Fruit fly (Drosophila melanogaster) whole organism, embryonic: ENCODE results near the gene CG5815.

Experiments used
- Atf-2 ChIP-seq: fragments of 200-800 bp; sonication (Bioruptor generic); optimal IDR thresholded peaks from 2 replicates; lab custom pipeline; 2016; ENCODE audit warnings: missing biosample characterization, missing genetic modification characterization
- B-H2 ChIP-seq: fragments of 200-800 bp; sonication (Bioruptor generic); optimal IDR thresholded peaks from 2 replicates; lab custom pipeline; 2018; ENCODE audit warnings: missing biosample characterization, mild to moderate bottlenecking, missing genetic modification characterization
- CG10209 ChIP-seq: fragments of 200-800 bp; sonication (Bioruptor generic); optimal IDR thresholded peaks from 3 replicates; lab custom pipeline; 2017; ENCODE audit warnings: missing biosample characterization, mild to moderate bottlenecking, missing genetic modification characterization, missing genetic modification reagents
- CG10431 ChIP-seq: fragments of 200-800 bp; sonication (Bioruptor generic); optimal IDR thresholded peaks from 3 replicates; lab custom pipeline; 2018; ENCODE audit warnings: missing biosample characterization, mild to moderate bottlenecking, missing genetic modification characterization
- CG12071 ChIP-seq: fragments of 200-800 bp; sonication (Bioruptor generic); optimal IDR thresholded peaks from 3 replicates; lab custom pipeline; 2018; ENCODE audit warnings: missing biosample characterization, mild to moderate bottlenecking, missing genetic modification characterization
- CG12236 ChIP-seq: fragments of 200-800 bp; sonication (Bioruptor generic); optimal IDR thresholded peaks from 2 replicates; lab custom pipeline; 2016; ENCODE audit warnings: missing biosample characterization, missing genetic modification characterization
- CG13296 ChIP-seq: fragments of 200-800 bp; sonication (Bioruptor generic); optimal IDR thresholded peaks from 3 replicates; lab custom pipeline; 2018; ENCODE audit warnings: missing biosample characterization, mild to moderate bottlenecking, missing genetic modification characterization
- CG13775 ChIP-seq: fragments of 200-800 bp; sonication (Bioruptor generic); optimal IDR thresholded peaks from 3 replicates; lab custom pipeline; 2017; ENCODE audit warnings: missing biosample characterization, mild to moderate bottlenecking, missing genetic modification characterization
- CG15479 ChIP-seq: fragments of 200-800 bp; sonication (Bioruptor generic); optimal IDR thresholded peaks from 3 replicates; lab custom pipeline; 2019; ENCODE audit warnings: missing biosample characterization, mild to moderate bottlenecking, missing genetic modification characterization, moderate library complexity
- CG18262 ChIP-seq: fragments of 200-800 bp; optimal IDR thresholded peaks from 3 replicates; lab custom pipeline; 2019; ENCODE audit warnings: missing biosample characterization, mild to moderate bottlenecking, missing genetic modification characterization, moderate library complexity
- CG2199 ChIP-seq: fragments of 200-800 bp; sonication (Bioruptor generic); IDR thresholded peaks from 3 replicates; pipeline ENCODE4 v1.3.6; 2022; ENCODE audit warnings: missing biosample characterization, missing genetic modification characterization
- CG2202 ChIP-seq: fragments of 200-800 bp; sonication (Bioruptor generic); optimal IDR thresholded peaks from 2 replicates; lab custom pipeline; 2018; ENCODE audit warnings: missing biosample characterization, mild to moderate bottlenecking, missing genetic modification characterization
- CG32772 ChIP-seq: fragments of 200-800 bp; sonication (Bioruptor generic); IDR thresholded peaks from 2 replicates; pipeline ENCODE4 v1.3.6; 2022; ENCODE audit warnings: missing biosample characterization, missing genetic modification characterization
- CG43689 ChIP-seq: fragments of 200-800 bp; sonication (Bioruptor generic); IDR thresholded peaks from 2 replicates; pipeline ENCODE4 v1.3.6; 2022; ENCODE audit warnings: missing biosample characterization, missing genetic modification characterization
- CG6813 ChIP-seq: fragments of 200-800 bp; sonication (Bioruptor generic); optimal IDR thresholded peaks from 2 replicates; lab custom pipeline; 2017; ENCODE audit warnings: missing biosample characterization, missing genetic modification characterization, mild to moderate bottlenecking, moderate library complexity, missing genetic modification reagents
- CG7839 ChIP-seq: fragments of 200-800 bp; sonication (Bioruptor generic); optimal IDR thresholded peaks from 3 replicates; lab custom pipeline; 2018; ENCODE audit warnings: missing biosample characterization, mild to moderate bottlenecking, missing genetic modification characterization, moderate library complexity
- CG8089 ChIP-seq: fragments of 200-800 bp; sonication (Bioruptor generic); optimal IDR thresholded peaks from 3 replicates; lab custom pipeline; 2016; ENCODE audit warnings: missing biosample characterization, missing genetic modification characterization
- CG8281 ChIP-seq: fragments of 200-800 bp; sonication (Bioruptor generic); optimal IDR thresholded peaks from 2 replicates; lab custom pipeline; 2018; ENCODE audit warnings: missing biosample characterization, mild to moderate bottlenecking, missing genetic modification characterization, moderate library complexity
- CG9932 ChIP-seq: fragments of 200-800 bp; sonication (Bioruptor generic); IDR thresholded peaks from 2 replicates; pipeline ENCODE4 v1.3.6; 2022; ENCODE audit warnings: missing biosample characterization, missing genetic modification characterization
- Dp ChIP-seq: fragments of 200-800 bp; sonication (Bioruptor generic); optimal IDR thresholded peaks from 2 replicates; lab custom pipeline; 2018; ENCODE audit warnings: missing biosample characterization, mild to moderate bottlenecking, missing genetic modification characterization, moderate library complexity
- Hand ChIP-seq: fragments of 200-800 bp; sonication (Bioruptor generic); optimal IDR thresholded peaks from 2 replicates; lab custom pipeline; 2017; ENCODE audit warnings: mild to moderate bottlenecking, missing biosample characterization, missing genetic modification reagents, missing genetic modification characterization
- Jarid2 ChIP-seq: fragments of 200-800 bp; sonication (Bioruptor generic); optimal IDR thresholded peaks from 3 replicates; lab custom pipeline; 2017; ENCODE audit warnings: mild to moderate bottlenecking, missing biosample characterization, missing genetic modification reagents, missing genetic modification characterization
- Mes4 ChIP-seq: fragments of 200-800 bp; sonication (Bioruptor generic); optimal IDR thresholded peaks from 2 replicates; lab custom pipeline; 2016; ENCODE audit warnings: missing biosample characterization, missing genetic modification characterization
- NC2α ChIP-seq: fragments of 200-800 bp; sonication (Bioruptor generic); optimal IDR thresholded peaks from 2 replicates; lab custom pipeline; 2016; ENCODE audit warnings: missing biosample characterization, missing genetic modification characterization
- Sox102F ChIP-seq: fragments of 200-800 bp; sonication (Bioruptor generic); optimal IDR thresholded peaks from 2 replicates; lab custom pipeline; 2018; ENCODE audit warnings: missing biosample characterization, mild to moderate bottlenecking, missing genetic modification characterization, moderate library complexity
- Taf1 ChIP-seq: fragments of 200-800 bp; sonication (Bioruptor generic); IDR thresholded peaks from 2 replicates; pipeline ENCODE4 v1.3.6; 2022; ENCODE audit warnings: missing biosample characterization, missing genetic modification characterization
- Trl ChIP-seq, 3 experiments: fragments of >200 bp in 2 of 3; fragments of 200-800 bp in 1 of 3; sonication (Bioruptor generic) in 1 of 3; optimal IDR thresholded peaks; 2 replicates in 1 of 3; 3 replicates in 2 of 3; lab custom pipeline; 2016 to 2017; ENCODE audit warnings: missing biosample characterization in 1 of 3, missing genetic modification characterization in 1 of 3
- Vsx1 ChIP-seq: fragments of 200-800 bp; sonication (Bioruptor generic); optimal IDR thresholded peaks from 2 replicates; lab custom pipeline; 2017; ENCODE audit warnings: missing biosample characterization, mild to moderate bottlenecking, missing genetic modification characterization, missing genetic modification reagents
- ash1 ChIP-seq: fragments of 200-800 bp; sonication (Bioruptor generic); optimal IDR thresholded peaks from 2 replicates; lab custom pipeline; 2018; ENCODE audit warnings: missing biosample characterization, mild to moderate bottlenecking, missing genetic modification characterization
- bowl ChIP-seq: fragments of 200-800 bp; sonication (Bioruptor generic); IDR thresholded peaks from 2 replicates; pipeline ENCODE4 v1.3.6; 2022; ENCODE audit warnings: missing biosample characterization, missing genetic modification characterization
- cad ChIP-seq: fragments of >200 bp; optimal IDR thresholded peaks from 2 replicates; lab custom pipeline; 2017; ENCODE audit warnings: missing biosample characterization, missing genetic modification characterization
- cas ChIP-seq: fragments of 200-800 bp; sonication (Bioruptor generic); IDR thresholded peaks from 2 replicates; pipeline ENCODE4 v1.3.6; 2022; ENCODE audit warnings: missing biosample characterization, missing genetic modification characterization
- chinmo ChIP-seq: fragments of 200-800 bp; sonication (Bioruptor generic); IDR thresholded peaks from 4 replicates; pipeline ENCODE4 v1.3.6; 2022; ENCODE audit warnings: missing biosample characterization, missing genetic modification characterization; ENCODE audit not compliant: partially characterized antibody
- cwo ChIP-seq: fragments of 200-800 bp; sonication (Bioruptor generic); optimal IDR thresholded peaks from 3 replicates; lab custom pipeline; 2017; ENCODE audit warnings: missing biosample characterization, missing genetic modification characterization, mild to moderate bottlenecking, moderate library complexity, missing genetic modification reagents
- fd102C ChIP-seq: fragments of 200-800 bp; sonication (Bioruptor generic); optimal IDR thresholded peaks from 2 replicates; lab custom pipeline; 2018; ENCODE audit warnings: missing biosample characterization, mild to moderate bottlenecking, missing genetic modification characterization, moderate library complexity
- fd64A ChIP-seq: fragments of 200-800 bp; sonication (Bioruptor generic); optimal IDR thresholded peaks from 3 replicates; lab custom pipeline; 2018; ENCODE audit warnings: missing biosample characterization, mild to moderate bottlenecking, missing genetic modification characterization
- fd96Cb ChIP-seq: fragments of 200-800 bp; sonication (Bioruptor generic); optimal IDR thresholded peaks from 2 replicates; lab custom pipeline; 2018; ENCODE audit warnings: missing biosample characterization, mild to moderate bottlenecking, missing genetic modification characterization, moderate library complexity
- gem ChIP-seq: fragments of 200-800 bp; sonication (Bioruptor generic); optimal IDR thresholded peaks from 2 replicates; lab custom pipeline; 2019; ENCODE audit warnings: missing biosample characterization, mild to moderate bottlenecking, missing genetic modification characterization, moderate library complexity
- grau ChIP-seq: fragments of 200-800 bp; optimal IDR thresholded peaks from 3 replicates; lab custom pipeline; 2019; ENCODE audit warnings: missing biosample characterization, mild to moderate bottlenecking, missing genetic modification characterization, moderate library complexity
- grn ChIP-seq: fragments of 200-800 bp; sonication (Bioruptor generic); optimal IDR thresholded peaks from 3 replicates; lab custom pipeline; 2017; ENCODE audit warnings: missing biosample characterization, missing genetic modification characterization
- insv ChIP-seq, 2 experiments: fragments of 200-800 bp; sonication (Bioruptor generic); optimal IDR thresholded peaks; 3 replicates each; lab custom pipeline; 2016 to 2018; ENCODE audit warnings: missing biosample characterization in 2 of 2, missing genetic modification characterization in 2 of 2
- lov ChIP-seq, 2 experiments: fragments of 200-800 bp in 1 of 2; fragments of >200 bp in 1 of 2; sonication (Bioruptor generic) in 1 of 2; IDR thresholded peaks in 1 of 2; optimal IDR thresholded peaks in 1 of 2; 2 replicates in 1 of 2; 3 replicates in 1 of 2; pipeline versions ENCODE4 v1.3.6 to Lab custom; 2017 to 2022; ENCODE audit warnings: missing biosample characterization in 1 of 2, missing genetic modification characterization in 1 of 2
- mam ChIP-seq: fragments of 200-800 bp; sonication (Bioruptor generic); optimal IDR thresholded peaks from 3 replicates; lab custom pipeline; 2016; ENCODE audit warnings: missing biosample characterization, missing genetic modification characterization
- shn ChIP-seq: fragments of 200-800 bp; sonication (Bioruptor generic); optimal IDR thresholded peaks from 3 replicates; lab custom pipeline; 2016; ENCODE audit warnings: missing biosample characterization, missing genetic modification characterization
- tll ChIP-seq, 2 experiments: fragments of 200-800 bp in 1 of 2; fragments of >200 bp in 1 of 2; sonication (Bioruptor generic) in 1 of 2; optimal IDR thresholded peaks; 2 replicates each; lab custom pipeline; 2017 to 2019; ENCODE audit warnings: missing biosample characterization in 2 of 2, missing genetic modification characterization in 2 of 2, mild to moderate bottlenecking in 1 of 2, moderate library complexity in 1 of 2
- tna ChIP-seq: fragments of 200-800 bp; sonication (Bioruptor generic); IDR thresholded peaks from 2 replicates; pipeline ENCODE4 v1.3.6; 2022; ENCODE audit warnings: missing biosample characterization, missing genetic modification characterization; ENCODE audit not compliant: partially characterized antibody
- zen ChIP-seq: fragments of 200-800 bp; sonication (Bioruptor generic); optimal IDR thresholded peaks from 3 replicates; lab custom pipeline; 2018; ENCODE audit warnings: missing biosample characterization, mild to moderate bottlenecking, missing genetic modification characterization, moderate library complexity

CG5815 gene

dm6 chr3R:27150685-27151515, 38.5 kb downstream of the CG5815 start, which contains the start of gene CG6051 (continued):
- peak; percentile 53 for TF ChIP-seq CG8089 (GFP tag; lab: Kevin White, UChicago)
- no peak for TF ChIP-seq fd102C (GFP tag; lab: Kevin White, UChicago)
- TF ChIP-seq CG12236 (GFP tag; lab: Kevin White, UChicago) = no peak
- peak; percentile 4 for TF ChIP-seq CG6813 (GFP tag; lab: Kevin White, UChicago)
- peak; percentile 46 for TF ChIP-seq cwo (GFP tag; lab: Kevin White, UChicago)
- TF ChIP-seq CG15479 = no peak
- TF ChIP-seq fd96Cb (tag; lab: Kevin White, UChicago) = peak; percentile 60
- TF ChIP-seq Jarid2 (GFP tag; lab: Kevin White, UChicago) = peak; percentile 94
- TF ChIP-seq CG2199 = no peak
- TF ChIP-seq CG43689 (GFP tag; lab: Robert Waterston, UW) = no peak
- TF ChIP-seq Trl (optimal IDR thresholded peaks at IDR 0.05; lab: Kevin White, UChicago) = no peak
- peak; percentile 42 for TF ChIP-seq Trl (GFP tag; optimal IDR thresholded peaks at IDR 0.05; lab: Kevin White, UChicago)
- no peak for TF ChIP-seq Dp (GFP tag; lab: Kevin White, UChicago)
- TF ChIP-seq Vsx1 (GFP tag; lab: Kevin White, UChicago) = peak; percentile 6
- TF ChIP-seq ash1 (GFP tag; lab: Kevin White, UChicago) = no peak
- TF ChIP-seq grn = no peak
- peak; percentile 69 for TF ChIP-seq grau (tag; lab: Kevin White, UChicago)
- peak; percentile 63 for TF ChIP-seq mam
- TF ChIP-seq CG8281 (tag; lab: Kevin White, UChicago) = peak; percentile 55
- TF ChIP-seq lov (optimal IDR thresholded peaks at IDR 0.05; lab: Kevin White, UChicago) = no peak
- TF ChIP-seq lov (GFP tag; IDR thresholded peaks at IDR 0.05; lab: Robert Waterston, UW) = no peak
- peak; percentile 55 for TF ChIP-seq CG12071 (GFP tag; lab: Kevin White, UChicago)
- TF ChIP-seq CG13775 = peak; percentile 49
- TF ChIP-seq Mes4 (GFP tag; lab: Kevin White, UChicago) = no peak
- TF ChIP-seq chinmo (GFP tag; lab: Robert Waterston, UW) = no peak
- no peak for TF ChIP-seq cad (GFP tag; lab: Kevin White, UChicago)
- TF ChIP-seq CG32772 (GFP tag; lab: Robert Waterston, UW) = no peak
- peak; percentile 77 for TF ChIP-seq gem (tag; lab: Kevin White, UChicago)
- TF ChIP-seq Sox102F = peak; percentile 57
- TF ChIP-seq CG2202 = peak; percentile 35
- TF ChIP-seq B-H2 (GFP tag; lab: Kevin White, UChicago) = peak; percentile 49
- TF ChIP-seq CG9932 (GFP tag; lab: Robert Waterston, UW) = no peak
- no peak for TF ChIP-seq bowl (GFP tag; lab: Robert Waterston, UW)
- TF ChIP-seq Hand = peak; percentile 59
- TF ChIP-seq CG7839 (tag; lab: Kevin White, UChicago) = peak; percentile 62
- TF ChIP-seq CG18262 = peak; percentile 59
- TF ChIP-seq CG10209 (GFP tag; lab: Kevin White, UChicago) = peak; percentile 51
- no peak for TF ChIP-seq shn (GFP tag; lab: Kevin White, UChicago)
- TF ChIP-seq tna (GFP tag; lab: Robert Waterston, UW) = no peak
- peak in 1 of 2 experiments; percentile 70 for TF ChIP-seq tll (GFP tag; optimal IDR thresholded peaks at IDR 0.05; lab: Kevin White, UChicago)
- peak; percentile 58 for TF ChIP-seq CG10431 (GFP tag; lab: Kevin White, UChicago)
- TF ChIP-seq cas = no peak
- no peak for TF ChIP-seq NC2α (GFP tag; lab: Kevin White, UChicago)
- TF ChIP-seq insv (GFP tag; optimal IDR thresholded peaks at IDR 0.05; lab: Kevin White, UChicago) = no peak
- TF ChIP-seq fd64A (GFP tag; lab: Kevin White, UChicago) = peak; percentile 40
- peak; percentile 46 for TF ChIP-seq CG13296 (GFP tag; lab: Kevin White, UChicago)
- peak; percentile 41 for TF ChIP-seq Atf-2
- no peak for TF ChIP-seq Taf1 (GFP tag; lab: Robert Waterston, UW)
- peak; percentile 63 for TF ChIP-seq zen (tag; lab: Kevin White, UChicago)
